Fruit fly (Drosophila melanogaster) whole organism, embryonic: Measurements from ENCODE around the gene GstD5.

Source experiments
- Aef1 ChIP-seq: fragments of 200-800 bp; sonication (Bioruptor generic); IDR thresholded peaks from 3 replicates; pipeline ENCODE4 v1.3.6; 2022; ENCODE audit warnings: missing biosample characterization, missing genetic modification characterization
- Atf6 ChIP-seq: fragments of 200-800 bp; sonication (Bioruptor generic); IDR thresholded peaks from 2 replicates; pipeline ENCODE4 v1.3.6; 2022; ENCODE audit warnings: missing biosample characterization, missing genetic modification characterization
- CG10979 ChIP-seq: fragments of 200-800 bp; sonication (Bioruptor generic); optimal IDR thresholded peaks from 2 replicates; lab custom pipeline; 2018; ENCODE audit warnings: missing biosample characterization, mild to moderate bottlenecking, missing genetic modification characterization, moderate library complexity
- CG14710 ChIP-seq: fragments of 200-800 bp; sonication (Bioruptor generic); optimal IDR thresholded peaks from 3 replicates; lab custom pipeline; 2019; ENCODE audit warnings: missing biosample characterization, mild to moderate bottlenecking, missing genetic modification characterization, moderate library complexity
- CG16863 ChIP-seq: fragments of 200-800 bp; sonication (Bioruptor generic); optimal IDR thresholded peaks from 3 replicates; lab custom pipeline; 2016; ENCODE audit warnings: missing biosample characterization, missing genetic modification characterization
- CG17359 ChIP-seq: fragments of 200-800 bp; sonication (Bioruptor generic); optimal IDR thresholded peaks from 3 replicates; lab custom pipeline; 2018; ENCODE audit warnings: missing biosample characterization, mild to moderate bottlenecking, missing genetic modification characterization, moderate library complexity
- CG18619 ChIP-seq: fragments of 200-800 bp; sonication (Bioruptor generic); optimal IDR thresholded peaks from 3 replicates; lab custom pipeline; 2017; ENCODE audit warnings: missing biosample characterization, mild to moderate bottlenecking, missing genetic modification characterization
- CG2120 ChIP-seq: fragments of 200-800 bp; sonication (Bioruptor generic); optimal IDR thresholded peaks from 3 replicates; lab custom pipeline; 2016; ENCODE audit warnings: missing biosample characterization, missing genetic modification characterization
- CG30020 ChIP-seq: fragments of 200-800 bp; optimal IDR thresholded peaks from 2 replicates; lab custom pipeline; 2019; ENCODE audit warnings: missing biosample characterization, mild to moderate bottlenecking, missing genetic modification characterization, moderate library complexity
- CG32532 ChIP-seq: fragments of 200-800 bp; sonication (Bioruptor generic); IDR thresholded peaks from 2 replicates; pipeline ENCODE4 v1.3.6; 2022; ENCODE audit warnings: missing biosample characterization, missing genetic modification characterization
- CG3281 ChIP-seq: fragments of 200-800 bp; sonication (Bioruptor generic); optimal IDR thresholded peaks from 3 replicates; lab custom pipeline; 2017; ENCODE audit warnings: missing biosample characterization, mild to moderate bottlenecking, missing genetic modification characterization
- CG34422 ChIP-seq: fragments of 200-800 bp; sonication (Bioruptor generic); IDR thresholded peaks from 3 replicates; pipeline ENCODE4 v1.3.6; 2022; ENCODE audit warnings: missing biosample characterization, missing genetic modification characterization
- CG6791 ChIP-seq: fragments of 200-800 bp; sonication (Bioruptor generic); IDR thresholded peaks from 3 replicates; pipeline ENCODE4 v1.3.6; 2022; ENCODE audit warnings: missing biosample characterization, missing genetic modification characterization; ENCODE audit not compliant: partially characterized antibody
- CG7839 ChIP-seq: fragments of 200-800 bp; sonication (Bioruptor generic); optimal IDR thresholded peaks from 3 replicates; lab custom pipeline; 2018; ENCODE audit warnings: missing biosample characterization, mild to moderate bottlenecking, missing genetic modification characterization, moderate library complexity
- CG8944 ChIP-seq: fragments of 200-800 bp; sonication (Bioruptor generic); optimal IDR thresholded peaks from 3 replicates; lab custom pipeline; 2016; ENCODE audit warnings: missing biosample characterization, missing genetic modification characterization
- CG9437 ChIP-seq: fragments of 200-800 bp; sonication (Bioruptor generic); optimal IDR thresholded peaks from 2 replicates; lab custom pipeline; 2018; ENCODE audit warnings: missing biosample characterization, mild to moderate bottlenecking, missing genetic modification characterization
- D19B ChIP-seq: fragments of 200-800 bp; sonication (Bioruptor generic); optimal IDR thresholded peaks from 2 replicates; lab custom pipeline; 2017; ENCODE audit warnings: missing biosample characterization, mild to moderate bottlenecking, missing genetic modification characterization
- Dfd ChIP-seq, 2 experiments: fragments of >200 bp; optimal IDR thresholded peaks; 2 replicates each; lab custom pipeline; 2017; ENCODE audit warnings: missing biosample characterization in 2 of 2, missing genetic modification characterization in 2 of 2
- Drgx ChIP-seq: fragments of 200-800 bp; sonication (Bioruptor generic); IDR thresholded peaks from 2 replicates; pipeline ENCODE4 v1.3.6; 2022; ENCODE audit warnings: missing biosample characterization, missing genetic modification characterization
- E2f1 ChIP-seq: fragments of 200-800 bp; sonication (Bioruptor generic); IDR thresholded peaks from 2 replicates; pipeline ENCODE4 v1.3.6; 2022; ENCODE audit warnings: missing biosample characterization, missing genetic modification characterization
- Hr3 ChIP-seq: fragments of 200-800 bp; sonication (Bioruptor generic); optimal IDR thresholded peaks from 3 replicates; lab custom pipeline; 2016; ENCODE audit warnings: missing biosample characterization, missing genetic modification characterization
- Max ChIP-seq: fragments of 200-800 bp; sonication (Bioruptor generic); optimal IDR thresholded peaks from 2 replicates; lab custom pipeline; 2016; ENCODE audit warnings: missing biosample characterization, mild to moderate bottlenecking, missing genetic modification characterization
- Oli ChIP-seq: fragments of 200-800 bp; sonication (Bioruptor generic); optimal IDR thresholded peaks from 2 replicates; lab custom pipeline; 2018; ENCODE audit warnings: missing biosample characterization, mild to moderate bottlenecking, missing genetic modification characterization, moderate library complexity
- Opbp ChIP-seq: fragments of 200-800 bp; sonication (Bioruptor generic); IDR thresholded peaks from 3 replicates; pipeline ENCODE4 v1.3.6; 2022; ENCODE audit warnings: missing biosample characterization, missing genetic modification characterization; ENCODE audit not compliant: partially characterized antibody
- PHDP ChIP-seq: fragments of 200-800 bp; sonication (Bioruptor generic); optimal IDR thresholded peaks from 3 replicates; lab custom pipeline; 2018; ENCODE audit warnings: missing biosample characterization, mild to moderate bottlenecking, missing genetic modification characterization, moderate library complexity
- Pdp1 ChIP-seq, 2 experiments: fragments of 200-800 bp; sonication (Bioruptor generic); optimal IDR thresholded peaks; 3 replicates each; lab custom pipeline; 2016; ENCODE audit warnings: missing biosample characterization in 2 of 2, missing genetic modification characterization in 2 of 2, mild to moderate bottlenecking in 1 of 2, moderate library complexity in 1 of 2
- Ptx1 ChIP-seq: fragments of 200-800 bp; sonication (Bioruptor generic); IDR thresholded peaks from 2 replicates; pipeline ENCODE4 v1.3.6; 2022; ENCODE audit warnings: missing biosample characterization, missing genetic modification characterization
- Spps ChIP-seq: fragments of 200-800 bp; sonication (Bioruptor generic); optimal IDR thresholded peaks from 2 replicates; lab custom pipeline; 2018; ENCODE audit warnings: missing biosample characterization, mild to moderate bottlenecking, missing genetic modification characterization
- Ssrp ChIP-seq: fragments of 200-800 bp; sonication (Bioruptor generic); optimal IDR thresholded peaks from 2 replicates; lab custom pipeline; 2018; ENCODE audit warnings: missing biosample characterization, mild to moderate bottlenecking, missing genetic modification characterization, moderate library complexity
- Xrp1 ChIP-seq: fragments of 200-800 bp; sonication (Bioruptor generic); IDR thresholded peaks from 2 replicates; pipeline ENCODE4 v1.3.6; 2022; ENCODE audit warnings: missing biosample characterization, missing genetic modification characterization
- cad ChIP-seq: fragments of >200 bp; optimal IDR thresholded peaks from 2 replicates; lab custom pipeline; 2017; ENCODE audit warnings: missing biosample characterization, missing genetic modification characterization
- caup ChIP-seq: fragments of 200-800 bp; sonication (Bioruptor generic); optimal IDR thresholded peaks from 3 replicates; lab custom pipeline; 2017; ENCODE audit warnings: missing biosample characterization, mild to moderate bottlenecking, missing genetic modification characterization, moderate library complexity; ENCODE audit not compliant: severe bottlenecking
- chinmo ChIP-seq: fragments of 200-800 bp; sonication (Bioruptor generic); IDR thresholded peaks from 4 replicates; pipeline ENCODE4 v1.3.6; 2022; ENCODE audit warnings: missing biosample characterization, missing genetic modification characterization; ENCODE audit not compliant: partially characterized antibody
- ci ChIP-seq: fragments of 200-800 bp; sonication (Bioruptor generic); IDR thresholded peaks from 3 replicates; pipeline ENCODE4 v1.3.6; 2022; ENCODE audit warnings: missing biosample characterization, missing genetic modification characterization
- cwo ChIP-seq: fragments of 200-800 bp; sonication (Bioruptor generic); optimal IDR thresholded peaks from 3 replicates; lab custom pipeline; 2017; ENCODE audit warnings: missing biosample characterization, missing genetic modification characterization, mild to moderate bottlenecking, moderate library complexity, missing genetic modification reagents
- disco-r ChIP-seq: fragments of 200-800 bp; sonication (Bioruptor generic); optimal IDR thresholded peaks from 2 replicates; lab custom pipeline; 2016; ENCODE audit warnings: missing biosample characterization, missing genetic modification characterization
- fd102C ChIP-seq: fragments of 200-800 bp; sonication (Bioruptor generic); optimal IDR thresholded peaks from 2 replicates; lab custom pipeline; 2018; ENCODE audit warnings: missing biosample characterization, mild to moderate bottlenecking, missing genetic modification characterization, moderate library complexity
- ftz-f1 ChIP-seq: fragments of 200-800 bp; sonication (Bioruptor generic); optimal IDR thresholded peaks from 2 replicates; lab custom pipeline; 2016; ENCODE audit warnings: missing biosample characterization, missing genetic modification characterization
- gfzf ChIP-seq: fragments of 200-800 bp; sonication (Bioruptor generic); optimal IDR thresholded peaks from 2 replicates; lab custom pipeline; 2016; ENCODE audit warnings: missing biosample characterization, mild to moderate bottlenecking, missing genetic modification characterization, moderate library complexity
- grau ChIP-seq: fragments of 200-800 bp; optimal IDR thresholded peaks from 3 replicates; lab custom pipeline; 2019; ENCODE audit warnings: missing biosample characterization, mild to moderate bottlenecking, missing genetic modification characterization, moderate library complexity
- inv ChIP-seq: fragments of 200-800 bp; sonication (Bioruptor generic); IDR thresholded peaks from 2 replicates; pipeline ENCODE4 v1.3.6; 2022; ENCODE audit warnings: missing biosample characterization, missing genetic modification characterization; ENCODE audit not compliant: partially characterized antibody
- nerfin-2 ChIP-seq: fragments of 200-800 bp; sonication (Bioruptor generic); IDR thresholded peaks from 2 replicates; pipeline ENCODE4 v1.3.6; 2022; ENCODE audit warnings: missing biosample characterization, missing genetic modification characterization; ENCODE audit not compliant: partially characterized antibody
- pros ChIP-seq: fragments of 200-800 bp; sonication (Bioruptor generic); optimal IDR thresholded peaks from 3 replicates; lab custom pipeline; 2019; ENCODE audit warnings: missing biosample characterization, mild to moderate bottlenecking, missing genetic modification characterization, moderate library complexity
- pum ChIP-seq: fragments of 200-800 bp; sonication (Bioruptor generic); optimal IDR thresholded peaks from 2 replicates; lab custom pipeline; 2016; ENCODE audit warnings: missing biosample characterization, missing genetic modification characterization
- schlank ChIP-seq: fragments of 200-800 bp; sonication (Bioruptor generic); optimal IDR thresholded peaks from 2 replicates; lab custom pipeline; 2018; ENCODE audit warnings: missing biosample characterization, mild to moderate bottlenecking, missing genetic modification characterization
- shn ChIP-seq: fragments of 200-800 bp; sonication (Bioruptor generic); optimal IDR thresholded peaks from 3 replicates; lab custom pipeline; 2016; ENCODE audit warnings: missing biosample characterization, missing genetic modification characterization
- stc ChIP-seq: fragments of 200-800 bp; sonication (Bioruptor generic); IDR thresholded peaks from 2 replicates; pipeline ENCODE4 v1.3.6; 2022; ENCODE audit warnings: missing biosample characterization, missing genetic modification characterization
- z ChIP-seq: fragments of 200-800 bp; sonication (Bioruptor generic); IDR thresholded peaks from 3 replicates; pipeline ENCODE4 v1.3.6; 2022; ENCODE audit warnings: missing biosample characterization, missing genetic modification characterization

GstD5 gene

dm6 chr3R:12369135-12369792 is 6.3 kb upstream of the GstD5 start, which contains the start of gene GstD1 (continued):
- TF ChIP-seq CG3281 (peak; percentile 58), Dfd (GFP tag; optimal IDR thresholded peaks at IDR 0.05; lab: Kevin White, UChicago) (no peak), ci (GFP tag; lab: Robert Waterston, UW) (peak; percentile 63; the same call in 2 of the 3 replicates), schlank (peak; percentile 15), Ssrp (tag; lab: Kevin White, UChicago) (no peak), shn (peak; percentile 44), PHDP (peak; percentile 14), CG18619 (peak; percentile 44), Opbp (GFP tag; lab: Robert Waterston, UW) (peak; percentile 35; the same call in 2 of the 3 replicates), Aef1 (GFP tag; lab: Robert Waterston, UW) (peak; percentile 71; the same call in 2 of the 3 replicates), CG32532 (GFP tag; lab: Robert Waterston, UW) (peak; percentile 40; the same call in 1 of the 2 replicates), CG8944 (GFP tag; lab: Kevin White, UChicago) (peak; percentile 23), CG10979 (tag; lab: Kevin White, UChicago) (peak; percentile 12), cad (GFP tag; lab: Kevin White, UChicago) (no peak), Ptx1 (GFP tag; lab: Robert Waterston, UW) (peak; percentile 51), inv (GFP tag; lab: Robert Waterston, UW) (peak; percentile 45; the same call in 1 of the 2 replicates), stc (GFP tag; lab: Robert Waterston, UW) (peak; percentile 52; the same call in 1 of the 2 replicates), E2f1 (peak; percentile 51), Oli (peak; percentile 41), D19B (GFP tag; lab: Kevin White, UChicago) (peak; percentile 33), CG6791 (GFP tag; lab: Robert Waterston, UW) (0 out of 3 replicates have a peak, but pooled peaks have one; percentile 27), Atf6 (GFP tag; lab: Robert Waterston, UW) (peak; percentile 43; the same call in 1 of the 2 replicates), CG30020 (tag; lab: Kevin White, UChicago) (no peak), Xrp1 (GFP tag; lab: Robert Waterston, UW) (0 out of 2 replicates have a peak, but pooled peaks have one; percentile 35), ftz-f1 (GFP tag; lab: Kevin White, UChicago) (peak; percentile 88), chinmo (peak; percentile 90), grau (tag; lab: Kevin White, UChicago) (peak; percentile 46), CG9437 (GFP tag; lab: Kevin White, UChicago) (peak; percentile 35), Drgx (GFP tag; lab: Robert Waterston, UW) (peak; percentile 78), disco-r (GFP tag; lab: Kevin White, UChicago) (no peak), CG14710 (tag; lab: Kevin White, UChicago) (no peak), z (GFP tag; lab: Robert Waterston, UW) (no peak), Spps (tag; lab: Kevin White, UChicago) (no peak), CG17359 (peak; percentile 8), caup (GFP tag; lab: Kevin White, UChicago) (peak; percentile 28), cwo (GFP tag; lab: Kevin White, UChicago) (peak; percentile 47), CG16863 (no peak), gfzf (GFP tag; lab: Kevin White, UChicago) (no peak), CG2120 (peak; percentile 75), pum (GFP tag; lab: Kevin White, UChicago) (peak; percentile 6), CG34422 (GFP tag; lab: Robert Waterston, UW) (peak; percentile 81; the same call in 1 of the 3 replicates), Hr3 (GFP tag; lab: Kevin White, UChicago) (peak; percentile 39), CG7839 (peak; percentile 55), fd102C (GFP tag; lab: Kevin White, UChicago) (no peak), pros (no peak), Pdp1 (GFP tag; optimal IDR thresholded peaks at IDR 0.05; lab: Kevin White, UChicago) (peak; percentile 32 to 45), Max (peak; percentile 44), nerfin-2 (GFP tag; lab: Robert Waterston, UW) (no peak)
